Worm (Caenorhabditis elegans) whole organism, L1 larva: ENCODE measurements around the gene F19C7.4.

Experiments
- nhr-19 ChIP-seq: fragments of 200-800 bp; sonication (Bioruptor generic); conservative IDR thresholded peaks from 2 replicates; pipeline ENCODE4 v1.3.6; 2022; ENCODE audit warnings: missing genetic modification characterization, missing compliant biosample characterization
- rnt-1 ChIP-seq: sonication (generic microtip); optimal IDR thresholded peaks from 2 replicates; lab custom pipeline; 2016; ENCODE audit warnings: mild to moderate bottlenecking, missing genetic modification characterization, moderate library complexity, missing compliant biosample characterization

F19C7.4 gene

ce11 chrIV:4653708-4654107, 51.0 kb downstream of the F19C7.4 start:
- no peak for TF ChIP-seq rnt-1 (tag; lab: Kevin White, UChicago)
- TF ChIP-seq nhr-19, result no peak
